Worm (Caenorhabditis elegans): Measurements from ENCODE around the gene ttr-40.

The ttr-40 gene

DNA sequence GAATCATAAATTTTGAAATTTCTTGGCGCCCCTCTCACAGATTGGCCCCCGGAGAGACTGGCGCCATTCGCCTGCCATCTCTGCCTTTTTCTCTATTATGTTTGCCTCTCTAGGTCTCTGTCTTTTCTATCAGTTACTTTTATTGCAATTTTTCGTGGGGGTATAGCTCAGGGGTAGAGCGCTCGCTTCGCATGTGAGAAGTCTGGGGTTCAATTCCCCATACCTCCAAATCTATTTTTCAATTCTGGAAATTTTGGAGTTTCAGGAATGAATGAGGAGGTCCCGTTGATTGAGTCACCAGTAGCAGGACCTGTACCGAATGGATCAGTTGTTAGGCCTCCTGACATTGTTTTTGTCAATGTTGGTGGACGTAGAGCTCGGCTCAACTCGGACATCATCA, 37.2 kb downstream of the ttr-40 start, which contains the start of gene kvs-3 (continued):
- TF ChIP-seq lin-11 (tag; optimal IDR thresholded peaks at IDR 0.05) = no peak
- no peak for TF ChIP-seq ahr-1 (tag; optimal IDR thresholded peaks at IDR 0.05)
- TF ChIP-seq ceh-34 (tag; optimal IDR thresholded peaks at IDR 0.05) = peak; percentile 3
- no peak for TF ChIP-seq ztf-16 (tag; optimal IDR thresholded peaks at IDR 0.05)
- no peak for TF ChIP-seq fkh-10 (GFP tag; optimal IDR thresholded peaks at IDR 0.05)
- TF ChIP-seq C08G9.2 (tag; optimal IDR thresholded peaks at IDR 0.05) = peak; percentile 50
- peak; percentile 61 for TF ChIP-seq pqm-1 (tag; optimal IDR thresholded peaks at IDR 0.05)
- TF ChIP-seq ceh-30 (tag; optimal IDR thresholded peaks at IDR 0.05) = no peak
- TF ChIP-seq ceh-45 (GFP tag; IDR thresholded peaks at IDR 0.05) = peak; percentile 35; the same call in 1 of the 2 replicates
- TF ChIP-seq hlh-6 (tag; optimal IDR thresholded peaks at IDR 0.05) = peak; percentile 16
- no peak for TF ChIP-seq unc-55 (GFP tag; optimal IDR thresholded peaks at IDR 0.05)
- no peak for TF ChIP-seq pha-2 (tag; optimal IDR thresholded peaks at IDR 0.05)
- peak; percentile 32 for TF ChIP-seq nfya-1 (tag; optimal IDR thresholded peaks at IDR 0.05)
- no peak for TF ChIP-seq hlh-30 (tag; optimal IDR thresholded peaks at IDR 0.05; ENCODE audit: insufficient read depth)
- no peak for TF ChIP-seq ceh-48 (tag; optimal IDR thresholded peaks at IDR 0.05)
- no peak for TF ChIP-seq unc-86 (tag; optimal IDR thresholded peaks at IDR 0.05)
- TF ChIP-seq nhr-11 (tag; optimal IDR thresholded peaks at IDR 0.05) = no peak
- no peak for TF ChIP-seq ceh-22 (tag; optimal IDR thresholded peaks at IDR 0.05)
- TF ChIP-seq pag-3 (tag; optimal IDR thresholded peaks at IDR 0.05; ENCODE audit: borderline replicate concordance) = no peak
- TF ChIP-seq zip-5 (tag; optimal IDR thresholded peaks at IDR 0.05) = no peak
- no peak for TF ChIP-seq npax-4 (tag; optimal IDR thresholded peaks at IDR 0.05)
- TF ChIP-seq elt-2 (tag; optimal IDR thresholded peaks at IDR 0.05) = peak; percentile 34

DNA sequence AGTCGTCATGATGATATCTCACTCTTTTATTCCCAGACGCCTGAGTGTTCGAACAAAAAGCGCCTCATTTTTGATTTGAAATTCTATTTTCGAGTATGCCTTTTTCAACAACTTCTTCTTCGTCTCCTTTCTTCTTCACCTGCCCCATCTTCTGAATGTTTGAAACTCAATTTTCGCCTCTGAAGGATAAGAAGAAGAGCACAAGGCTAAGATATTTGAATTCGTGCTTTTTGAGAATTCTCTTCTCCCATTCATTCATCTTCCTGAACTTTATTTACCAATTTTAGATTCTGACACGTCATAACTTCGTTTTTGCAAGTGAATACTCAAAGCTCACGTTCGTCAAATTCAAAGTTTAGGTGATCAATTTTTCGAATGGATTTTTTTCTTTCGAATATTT, 38.3 kb downstream of the ttr-40 start:
- TF ChIP-seq pax-1 (tag; optimal IDR thresholded peaks at IDR 0.05) = no peak
- TF ChIP-seq unc-42 (tag; optimal IDR thresholded peaks at IDR 0.05) = peak; percentile 39

DNA sequence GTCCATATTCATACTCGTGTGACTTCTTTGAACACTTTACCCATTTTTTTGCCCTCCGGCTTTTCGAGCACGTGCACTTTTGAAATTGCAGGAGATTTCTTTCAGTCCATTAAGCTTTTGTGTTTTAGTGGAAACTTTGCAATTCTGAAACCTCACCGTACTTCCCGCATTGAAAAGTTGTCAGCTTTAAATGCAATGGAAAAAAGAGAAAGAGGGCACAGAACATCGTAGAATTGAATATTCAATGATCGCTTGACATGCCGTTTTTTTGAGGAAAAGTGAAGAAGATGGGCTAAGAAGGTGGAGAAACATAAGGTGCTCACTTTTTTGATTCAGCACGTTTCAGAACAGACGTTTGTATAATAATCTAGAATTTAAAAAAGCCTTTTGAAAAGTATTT, 40.9 kb downstream of the ttr-40 start:
- TF ChIP-seq ceh-19 (GFP tag; optimal IDR thresholded peaks at IDR 0.05) = no peak
- TF ChIP-seq Y22D7AL.16 (tag; optimal IDR thresholded peaks at IDR 0.05) = no peak
- no peak for TF ChIP-seq pha-2 (tag; optimal IDR thresholded peaks at IDR 0.05)
- no peak for TF ChIP-seq lim-6 (tag; optimal IDR thresholded peaks at IDR 0.05)
- TF ChIP-seq pat-9 (tag; optimal IDR thresholded peaks at IDR 0.05) = no peak
- TF ChIP-seq npax-4 (tag; optimal IDR thresholded peaks at IDR 0.05) = no peak

DNA sequence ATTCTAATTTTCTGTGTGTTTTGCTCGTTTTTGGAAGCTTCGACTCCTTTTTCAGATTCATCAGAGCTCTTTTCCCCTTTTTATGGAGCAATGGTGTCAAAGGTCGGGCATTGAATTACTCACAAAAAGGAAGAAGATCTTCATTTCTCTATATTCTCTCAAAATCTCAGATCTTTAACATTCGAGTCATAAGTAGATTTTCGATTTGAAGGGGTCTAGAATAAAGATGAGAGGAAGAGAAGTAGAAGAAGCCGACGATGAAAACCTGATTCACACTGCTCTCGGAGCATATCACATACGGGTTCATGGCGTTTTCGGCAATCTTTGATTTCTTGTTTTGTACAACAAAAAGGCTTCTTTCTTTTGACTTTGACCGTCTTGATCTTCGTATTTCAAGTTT, 42.9 kb downstream of the ttr-40 start:
- TF ChIP-seq hlh-13 (GFP tag; optimal IDR thresholded peaks at IDR 0.05) (no peak), dve-1 (tag; optimal IDR thresholded peaks at IDR 0.05) (no peak), T23F11.4 (GFP tag; optimal IDR thresholded peaks at IDR 0.05) (no peak), unc-86 (tag; optimal IDR thresholded peaks at IDR 0.05) (no peak), ref-2 (tag; optimal IDR thresholded peaks at IDR 0.05) (no peak), ztf-16 (tag; optimal IDR thresholded peaks at IDR 0.05) (no peak), hlh-30 (tag; optimal IDR thresholded peaks at IDR 0.05; ENCODE audit: insufficient read depth) (no peak), K02D7.2 (tag; optimal IDR thresholded peaks at IDR 0.05) (no peak), elt-4 (tag; optimal IDR thresholded peaks at IDR 0.05) (no peak), hlh-8 (tag; optimal IDR thresholded peaks at IDR 0.05) (no peak)

DNA sequence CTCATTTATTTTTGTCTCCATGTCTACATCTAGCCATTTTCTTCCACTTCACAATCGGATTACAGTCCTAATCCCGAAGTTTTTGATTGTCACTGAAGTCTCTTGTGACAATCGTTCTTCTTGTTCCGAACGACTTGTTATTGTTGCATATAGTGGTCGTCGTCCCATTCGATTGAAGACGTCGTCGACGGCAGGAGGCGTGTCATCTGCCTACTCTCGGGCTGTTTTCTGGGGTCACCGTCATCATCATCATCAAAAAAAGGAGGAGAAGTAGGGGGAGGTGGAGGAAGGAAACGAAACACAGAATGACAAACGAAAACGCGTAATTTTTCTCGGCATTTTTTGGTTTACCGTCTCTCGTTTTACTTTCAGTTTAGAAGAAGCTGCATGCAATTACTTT, 50.2 kb downstream of the ttr-40 start, which contains the start of gene F44A2.3:
Gene F44A2.3, plus strand, starts transcription at position 301 of the 400 bp plus-strand sequence.
- TF ChIP-seq eyg-1 (tag; optimal IDR thresholded peaks at IDR 0.05) (no peak), hlh-30 (tag; optimal IDR thresholded peaks at IDR 0.05; ENCODE audit: insufficient read depth) (no peak), elt-2 (tag; optimal IDR thresholded peaks at IDR 0.05) (no peak), nfya-1 (tag; optimal IDR thresholded peaks at IDR 0.05) (no peak), pax-1 (tag; optimal IDR thresholded peaks at IDR 0.05) (no peak), elt-4 (tag; optimal IDR thresholded peaks at IDR 0.05) (no peak), Y22D7AL.16 (tag; optimal IDR thresholded peaks at IDR 0.05) (no peak), C38D4.7 (GFP tag; optimal IDR thresholded peaks at IDR 0.05) (no peak), lim-6 (tag; optimal IDR thresholded peaks at IDR 0.05) (no peak), pha-2 (tag; optimal IDR thresholded peaks at IDR 0.05) (no peak), ceh-31 (tag; optimal IDR thresholded peaks at IDR 0.05) (no peak), ttx-3 (tag; optimal IDR thresholded peaks at IDR 0.05) (no peak), lin-11 (tag; optimal IDR thresholded peaks at IDR 0.05) (no peak), unc-3 (GFP tag; conservative IDR thresholded peaks at IDR 0.05) (no peak), unc-3 (tag; optimal IDR thresholded peaks at IDR 0.05) (no peak)
